Fruit fly (Drosophila melanogaster) whole organism, wandering third instar larva: ENCODE data around the gene CG12502.

Experiments
- Abd-B ChIP-seq: fragments of >200 bp; optimal IDR thresholded peaks from 2 replicates; lab custom pipeline; 2017; ENCODE audit warnings: missing biosample characterization, missing genetic modification characterization
- CG32264 ChIP-seq: fragments of 200-800 bp; sonication (Bioruptor generic); optimal IDR thresholded peaks from 2 replicates; lab custom pipeline; 2016; ENCODE audit warnings: missing biosample characterization, missing genetic modification characterization
- CG9705 ChIP-seq: fragments of 200-800 bp; sonication (Bioruptor generic); optimal IDR thresholded peaks from 2 replicates; lab custom pipeline; 2018; ENCODE audit warnings: missing biosample characterization, mild to moderate bottlenecking, missing genetic modification characterization
- CrebA ChIP-seq: fragments of 200-800 bp; sonication (Bioruptor generic); optimal IDR thresholded peaks from 2 replicates; lab custom pipeline; 2016; ENCODE audit warnings: missing biosample characterization, mild to moderate bottlenecking, missing genetic modification characterization, borderline replicate concordance
- Dfd ChIP-seq: fragments of >200 bp; optimal IDR thresholded peaks from 2 replicates; lab custom pipeline; 2017; ENCODE audit warnings: missing biosample characterization, missing genetic modification characterization
- Dif ChIP-seq: fragments of 200-275, 200-300 bp; sonication (Bioruptor generic); optimal IDR thresholded peaks from 2 replicates; lab custom pipeline; 2018; ENCODE audit warnings: missing biosample characterization, missing genetic modification characterization; ENCODE audit not compliant: partially characterized antibody
- GATAd ChIP-seq: sonication (Bioruptor generic); optimal IDR thresholded peaks from 2 replicates; lab custom pipeline; 2016; ENCODE audit warnings: missing biosample characterization, missing genetic modification characterization
- HLH106 ChIP-seq: fragments of 200-800 bp; optimal IDR thresholded peaks from 3 replicates; lab custom pipeline; 2019; ENCODE audit warnings: missing biosample characterization, mild to moderate bottlenecking, missing genetic modification characterization, moderate library complexity
- Hnf4 ChIP-seq: fragments of 200-800 bp; sonication (Bioruptor generic); optimal IDR thresholded peaks from 2 replicates; lab custom pipeline; 2016; ENCODE audit warnings: missing biosample characterization, mild to moderate bottlenecking, missing genetic modification characterization
- Hr78 ChIP-seq: fragments of >200 bp; optimal IDR thresholded peaks from 2 replicates; lab custom pipeline; 2017; ENCODE audit warnings: missing biosample characterization, missing genetic modification characterization
- Hr83 ChIP-seq: fragments of 200-300 bp; sonication (Bioruptor generic); optimal IDR thresholded peaks from 2 replicates; lab custom pipeline; 2016; ENCODE audit warnings: missing biosample characterization, mild to moderate bottlenecking, missing genetic modification characterization, moderate library complexity; ENCODE audit not compliant: poor library complexity, severe bottlenecking
- Jra ChIP-seq: sonication (Bioruptor generic); optimal IDR thresholded peaks from 2 replicates; lab custom pipeline; 2016; ENCODE audit warnings: missing biosample characterization, missing genetic modification characterization
- Mio ChIP-seq: sonication (Bioruptor generic); optimal IDR thresholded peaks from 2 replicates; lab custom pipeline; 2016; ENCODE audit warnings: missing biosample characterization, missing genetic modification characterization
- Myc ChIP-seq: fragments of >200 bp; optimal IDR thresholded peaks from 2 replicates; lab custom pipeline; 2017
- N ChIP-seq: fragments of >200 bp; optimal IDR thresholded peaks from 2 replicates; lab custom pipeline; 2018; ENCODE audit warnings: missing biosample characterization, missing external identifiers, missing genetic modification characterization
- OdsH ChIP-seq: fragments of 200-800 bp; sonication (Bioruptor generic); optimal IDR thresholded peaks from 2 replicates; lab custom pipeline; 2016; ENCODE audit warnings: missing biosample characterization, mild to moderate bottlenecking, missing genetic modification characterization
- Rel ChIP-seq, 2 experiments: fragments of 200-800 bp; sonication (Bioruptor generic) in 1 of 2; optimal IDR thresholded peaks; 2 replicates in 1 of 2; 3 replicates in 1 of 2; lab custom pipeline; 2016 to 2019; ENCODE audit warnings: mild to moderate bottlenecking in 2 of 2, missing biosample characterization in 2 of 2, missing genetic modification characterization in 2 of 2, moderate library complexity in 1 of 2
- Sp1 ChIP-seq: fragments of 200-800 bp; sonication (Bioruptor generic); optimal IDR thresholded peaks from 3 replicates; lab custom pipeline; 2019; ENCODE audit warnings: missing biosample characterization, mild to moderate bottlenecking, missing genetic modification characterization, moderate library complexity
- br ChIP-seq: fragments of 200-800 bp; sonication (Bioruptor generic); optimal IDR thresholded peaks from 2 replicates; lab custom pipeline; 2016; ENCODE audit warnings: missing biosample characterization, missing genetic modification characterization
- brk ChIP-seq: fragments of 200-800 bp; sonication (Bioruptor generic); optimal IDR thresholded peaks from 2 replicates; lab custom pipeline; 2016; ENCODE audit warnings: missing biosample characterization, mild to moderate bottlenecking, missing genetic modification characterization
- dl ChIP-seq, 2 experiments: fragments of 175-275, 200-275 bp in 1 of 2; fragments of 200-275 bp in 1 of 2; sonication (Bioruptor generic); optimal IDR thresholded peaks; lab custom pipeline; 2018; ENCODE audit warnings: mild to moderate bottlenecking in 2 of 2, missing biosample characterization in 2 of 2, missing genetic modification characterization in 2 of 2, moderate library complexity in 2 of 2; ENCODE audit not compliant: partially characterized antibody in 2 of 2, insufficient read depth in 1 of 2
- dmrt93B ChIP-seq: fragments of 200-800 bp; sonication (Bioruptor generic); optimal IDR thresholded peaks from 2 replicates; lab custom pipeline; 2018; ENCODE audit warnings: missing biosample characterization, mild to moderate bottlenecking, missing genetic modification characterization
- dsf ChIP-seq: sonication (Bioruptor generic); optimal IDR thresholded peaks from 2 replicates; lab custom pipeline; 2016; ENCODE audit warnings: missing biosample characterization, missing genetic modification characterization, borderline replicate concordance
- ey ChIP-seq: fragments of 200-800 bp; sonication (Bioruptor generic); optimal IDR thresholded peaks from 2 replicates; lab custom pipeline; 2016; ENCODE audit warnings: missing biosample characterization, missing genetic modification characterization
- foxo ChIP-seq, 2 experiments: fragments of 200-800 bp; sonication (Bioruptor generic); optimal IDR thresholded peaks; 2 replicates in 1 of 2; 3 replicates in 1 of 2; lab custom pipeline; 2016 to 2017; ENCODE audit warnings: missing biosample characterization in 2 of 2, missing genetic modification characterization in 2 of 2
- fru ChIP-seq: fragments of 200-800 bp; sonication (Bioruptor generic); optimal IDR thresholded peaks from 3 replicates; lab custom pipeline; 2016; ENCODE audit warnings: missing biosample characterization, mild to moderate bottlenecking, missing genetic modification characterization
- h ChIP-seq: fragments of 200-800 bp; sonication (Bioruptor generic); optimal IDR thresholded peaks from 3 replicates; lab custom pipeline; 2016; ENCODE audit warnings: missing biosample characterization, mild to moderate bottlenecking, missing genetic modification characterization
- jim ChIP-seq: fragments of 175-275, 200-325 bp; sonication (Bioruptor generic); optimal IDR thresholded peaks from 2 replicates; lab custom pipeline; 2016; ENCODE audit warnings: missing biosample characterization, mild to moderate bottlenecking, missing genetic modification characterization
- lola ChIP-seq: fragments of >200 bp; optimal IDR thresholded peaks from 2 replicates; lab custom pipeline; 2017; ENCODE audit warnings: missing biosample characterization, missing genetic modification characterization
- pan ChIP-seq: fragments of >200 bp; optimal IDR thresholded peaks from 2 replicates; lab custom pipeline; 2017
- psq ChIP-seq: fragments of 200-800 bp; sonication (Bioruptor generic); optimal IDR thresholded peaks from 3 replicates; lab custom pipeline; 2017; ENCODE audit warnings: missing biosample characterization, mild to moderate bottlenecking, missing genetic modification characterization, moderate library complexity
- rgr ChIP-seq: fragments of 200-800 bp; sonication (Bioruptor generic); optimal IDR thresholded peaks from 3 replicates; lab custom pipeline; 2016; ENCODE audit warnings: missing biosample characterization, mild to moderate bottlenecking, missing genetic modification characterization
- sage ChIP-seq: fragments of 200-800 bp; sonication (Bioruptor generic); optimal IDR thresholded peaks from 2 replicates; lab custom pipeline; 2016; ENCODE audit warnings: missing biosample characterization, mild to moderate bottlenecking, missing genetic modification characterization
- sv ChIP-seq: fragments of 200-800 bp; sonication (Bioruptor generic); optimal IDR thresholded peaks from 3 replicates; lab custom pipeline; 2016; ENCODE audit warnings: missing biosample characterization, missing genetic modification characterization
- tai ChIP-seq: sonication (Bioruptor generic); optimal IDR thresholded peaks from 2 replicates; lab custom pipeline; 2016; ENCODE audit warnings: missing biosample characterization, missing genetic modification characterization
- usp ChIP-seq: fragments of >200 bp; optimal IDR thresholded peaks from 2 replicates; lab custom pipeline; 2017; ENCODE audit warnings: missing biosample characterization, missing genetic modification characterization
- woc ChIP-seq: sonication (Bioruptor generic); optimal IDR thresholded peaks from 2 replicates; lab custom pipeline; 2016; ENCODE audit warnings: missing biosample characterization, mild to moderate bottlenecking, missing genetic modification characterization

The CG12502 gene

DNA sequence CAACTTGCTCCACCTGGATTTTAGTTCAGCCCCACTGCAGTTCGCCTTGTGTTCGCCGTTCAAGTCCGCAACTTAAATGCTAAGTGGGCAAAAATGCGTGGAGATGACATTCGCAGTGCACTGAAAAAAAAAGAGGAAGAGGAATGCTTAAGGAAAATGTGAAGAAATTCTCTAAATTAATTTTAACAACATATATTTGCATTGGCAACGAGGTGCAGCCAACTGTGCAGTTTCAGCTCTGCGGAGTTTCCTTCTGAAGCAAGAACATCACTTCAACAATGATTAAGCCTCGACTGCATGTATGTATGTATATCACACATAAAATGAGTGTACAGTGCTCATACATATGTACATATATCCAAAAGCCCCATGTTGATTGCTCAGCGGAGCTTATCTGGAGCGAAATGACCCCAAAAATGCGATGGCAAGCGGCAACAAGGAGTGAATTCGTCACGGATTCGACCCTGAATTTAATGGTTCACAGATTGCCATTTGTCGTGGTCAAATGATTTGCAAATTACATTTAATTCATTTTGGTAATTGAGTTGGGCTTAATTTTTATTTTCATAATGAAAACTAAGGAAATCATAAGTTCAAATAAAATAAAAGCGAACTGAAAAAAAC is 44.1 kb upstream of the CG12502 start:
- no peak for TF ChIP-seq foxo (GFP tag; optimal IDR thresholded peaks at IDR 0.05; lab: Kevin White, UChicago)
- no peak for TF ChIP-seq Hr83 (GFP tag; lab: Kevin White, UChicago)
- TF ChIP-seq fru (GFP tag; lab: Kevin White, UChicago) = peak; percentile 10
- TF ChIP-seq Dfd (GFP tag; lab: Kevin White, UChicago) = no peak
- TF ChIP-seq Abd-B = no peak
- TF ChIP-seq dmrt93B (GFP tag; lab: Kevin White, UChicago) = no peak

DNA sequence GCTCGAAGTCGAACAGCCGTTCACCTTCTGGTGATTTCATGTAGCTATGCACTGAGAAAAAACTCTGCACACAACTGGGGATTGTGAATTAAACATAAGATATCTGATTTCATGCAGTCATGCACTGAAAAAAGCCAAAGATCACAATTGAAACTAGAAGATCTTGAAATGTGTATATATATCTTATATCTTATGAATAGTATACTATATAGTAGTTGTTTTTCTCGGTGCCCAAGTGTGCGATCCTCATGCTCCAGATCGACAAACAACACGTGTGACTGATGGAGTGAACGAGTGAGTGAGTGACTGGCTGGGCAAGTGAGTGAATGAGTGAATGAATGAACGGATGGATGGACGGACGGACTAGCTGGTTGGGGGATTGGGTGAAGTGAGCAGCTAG is 43.2 kb upstream of the CG12502 start:
- TF ChIP-seq usp (GFP tag; lab: Kevin White, UChicago) = no peak
- TF ChIP-seq Hr83 (GFP tag; lab: Kevin White, UChicago) = no peak
- no peak for TF ChIP-seq Myc (lab: Kevin White, UChicago)
- no peak for TF ChIP-seq Hr78 (GFP tag; lab: Kevin White, UChicago)
- no peak for TF ChIP-seq CG32264 (GFP tag; lab: Kevin White, UChicago)
- TF ChIP-seq HLH106 (tag; lab: Kevin White, UChicago) = peak; percentile 55
- no peak for TF ChIP-seq sv (GFP tag; lab: Kevin White, UChicago)
- TF ChIP-seq ey (GFP tag; lab: Kevin White, UChicago) = peak; percentile 28
- TF ChIP-seq foxo (GFP tag; optimal IDR thresholded peaks at IDR 0.05; lab: Kevin White, UChicago) = peak in 1 of 2 experiments; percentile 41
- TF ChIP-seq CrebA (GFP tag; lab: Kevin White, UChicago) = no peak
- TF ChIP-seq brk (GFP tag; lab: Kevin White, UChicago) = no peak
- no peak for TF ChIP-seq Dfd (GFP tag; lab: Kevin White, UChicago)
- no peak for TF ChIP-seq Jra (GFP tag; lab: Kevin White, UChicago)
- peak; percentile 32 for TF ChIP-seq br (GFP tag; lab: Kevin White, UChicago)
- peak; percentile 21 for TF ChIP-seq sage (GFP tag; lab: Kevin White, UChicago)
- peak; percentile 40 for TF ChIP-seq dmrt93B (GFP tag; lab: Kevin White, UChicago)
- no peak for TF ChIP-seq lola (GFP tag; lab: Kevin White, UChicago)
- no peak for TF ChIP-seq jim (GFP tag; lab: Kevin White, UChicago)
- TF ChIP-seq OdsH (GFP tag; lab: Kevin White, UChicago) = peak; percentile 27
- no peak for TF ChIP-seq CG9705 (GFP tag; lab: Kevin White, UChicago)
- peak; percentile 15 for TF ChIP-seq Sp1 (GFP tag; lab: Kevin White, UChicago)
- no peak for TF ChIP-seq Rel (GFP tag; optimal IDR thresholded peaks at IDR 0.05; lab: Kevin White, UChicago)
- no peak for TF ChIP-seq Rel (tag; optimal IDR thresholded peaks at IDR 0.05; lab: Kevin White, UChicago)
- no peak for TF ChIP-seq dl (GFP tag; optimal IDR thresholded peaks at IDR 0.05; lab: Kevin White, UChicago; ENCODE audit: insufficient read depth in 1 of 2, partially characterized antibody in 2 of 2)
- no peak for TF ChIP-seq tai (GFP tag; lab: Kevin White, UChicago)
- no peak for TF ChIP-seq Abd-B
- TF ChIP-seq rgr (GFP tag; lab: Kevin White, UChicago) = peak; percentile 42
- peak; percentile 55 for TF ChIP-seq h (GFP tag; lab: Kevin White, UChicago)
- peak; percentile 16 for TF ChIP-seq psq (GFP tag; lab: Kevin White, UChicago)
- TF ChIP-seq fru (GFP tag; lab: Kevin White, UChicago) = peak; percentile 44
- TF ChIP-seq pan (lab: Kevin White, UChicago) = no peak
- TF ChIP-seq Dif = no peak
- no peak for TF ChIP-seq dsf (GFP tag; lab: Kevin White, UChicago)
- no peak for TF ChIP-seq N (GFP tag; lab: Kevin White, UChicago)
- TF ChIP-seq Mio (GFP tag; lab: Kevin White, UChicago) = no peak
- TF ChIP-seq GATAd (GFP tag; lab: Kevin White, UChicago) = no peak
- peak; percentile 26 for TF ChIP-seq Hnf4 (GFP tag; lab: Kevin White, UChicago)

- TF ChIP-seq woc (GFP tag; lab: Kevin White, UChicago) = peak; percentile 20
- TF ChIP-seq h (GFP tag; lab: Kevin White, UChicago) = peak; percentile 55
- no peak for TF ChIP-seq CrebA (GFP tag; lab: Kevin White, UChicago)
- TF ChIP-seq usp (GFP tag; lab: Kevin White, UChicago) = no peak
- peak; percentile 60 for TF ChIP-seq Sp1 (GFP tag; lab: Kevin White, UChicago)
- TF ChIP-seq brk (GFP tag; lab: Kevin White, UChicago) = no peak
- peak; percentile 72 for TF ChIP-seq ey (GFP tag; lab: Kevin White, UChicago)
- TF ChIP-seq Rel (GFP tag; optimal IDR thresholded peaks at IDR 0.05; lab: Kevin White, UChicago) = no peak
- peak; percentile 4 for TF ChIP-seq Rel (tag; optimal IDR thresholded peaks at IDR 0.05; lab: Kevin White, UChicago)
- no peak for TF ChIP-seq Myc (lab: Kevin White, UChicago)
- peak; percentile 69 for TF ChIP-seq HLH106 (tag; lab: Kevin White, UChicago)
- peak; percentile 41 for TF ChIP-seq OdsH (GFP tag; lab: Kevin White, UChicago)
- peak; percentile 64 for TF ChIP-seq br (GFP tag; lab: Kevin White, UChicago)
- no peak for TF ChIP-seq lola (GFP tag; lab: Kevin White, UChicago)
- TF ChIP-seq rgr (GFP tag; lab: Kevin White, UChicago) = peak; percentile 60
- no peak for TF ChIP-seq CG32264 (GFP tag; lab: Kevin White, UChicago)
- peak; percentile 72 for TF ChIP-seq fru (GFP tag; lab: Kevin White, UChicago)
- peak; percentile 32 for TF ChIP-seq dmrt93B (GFP tag; lab: Kevin White, UChicago)
- peak; percentile 58 for TF ChIP-seq Hnf4 (GFP tag; lab: Kevin White, UChicago)
- TF ChIP-seq N (GFP tag; lab: Kevin White, UChicago) = no peak
- peak; percentile 26 for TF ChIP-seq psq (GFP tag; lab: Kevin White, UChicago)
- TF ChIP-seq foxo (GFP tag; optimal IDR thresholded peaks at IDR 0.05; lab: Kevin White, UChicago) = peak in 1 of 2 experiments; percentile 56
- TF ChIP-seq sv (GFP tag; lab: Kevin White, UChicago) = no peak
These were observed 42.6 kb upstream of the CG12502 start for dm6 chr3L:822619-823018.
